Fruit fly (Drosophila melanogaster): ENCODE data around the gene CG6638.

CG6638 gene

dm6 chr3L:8524816-8525625 is 50.9 kb downstream of the CG6638 start, which contains the start of the genes GstO1 and foi:
GstO1 (minus strand) TSS chr3L:8524866.
foi (plus strand) TSS chr3L:8525244.
- TF ChIP-seq br (GFP tag; optimal IDR thresholded peaks at IDR 0.05) (no peak), sv (GFP tag; optimal IDR thresholded peaks at IDR 0.05) (peak; percentile 18), CG32264 (GFP tag; optimal IDR thresholded peaks at IDR 0.05) (no peak), Dif (GFP tag; optimal IDR thresholded peaks at IDR 0.05; ENCODE audit: partially characterized antibody) (peak; percentile 19), dmrt93B (GFP tag; optimal IDR thresholded peaks at IDR 0.05) (no peak), Mio (GFP tag; optimal IDR thresholded peaks at IDR 0.05) (no peak), HLH106 (tag; optimal IDR thresholded peaks at IDR 0.05) (peak; percentile 52), rgr (GFP tag; optimal IDR thresholded peaks at IDR 0.05) (peak; percentile 31), psq (GFP tag; optimal IDR thresholded peaks at IDR 0.05) (peak; percentile 35), Hr83 (GFP tag; optimal IDR thresholded peaks at IDR 0.05; ENCODE audit: poor library complexity, severe bottlenecking) (peak; percentile 83), jim (GFP tag; optimal IDR thresholded peaks at IDR 0.05) (no peak), foxo (GFP tag; optimal IDR thresholded peaks at IDR 0.05) (peak in 1 of 2 experiments; percentile 42), sage (GFP tag; optimal IDR thresholded peaks at IDR 0.05) (peak; percentile 17), h (GFP tag; optimal IDR thresholded peaks at IDR 0.05) (peak; percentile 45), fru (GFP tag; optimal IDR thresholded peaks at IDR 0.05) (peak; percentile 33), dsf (GFP tag; optimal IDR thresholded peaks at IDR 0.05; ENCODE audit: borderline replicate concordance) (no peak), Hnf4 (GFP tag; optimal IDR thresholded peaks at IDR 0.05) (peak; percentile 33), Dfd (GFP tag; optimal IDR thresholded peaks at IDR 0.05) (no peak), Rel (GFP tag; optimal IDR thresholded peaks at IDR 0.05) (no peak), Rel (tag; optimal IDR thresholded peaks at IDR 0.05) (peak; percentile 12), Sp1 (GFP tag; optimal IDR thresholded peaks at IDR 0.05) (peak; percentile 21)

All from whole organism, wandering third instar larva.